Worm (Caenorhabditis elegans) whole organism, L4 larva: ENCODE measurements around the gene F42A10.5.

Experiments
- ZK546.5 ChIP-seq, 2 experiments: sonication (generic microtip); optimal IDR thresholded peaks; 2 replicates each; lab custom pipeline; 2017; ENCODE audit warnings: missing biosample characterization in 2 of 2, missing genetic modification characterization in 2 of 2
- skn-1 ChIP-seq: fragments of 150-350 bp; optimal IDR thresholded peaks from 2 replicates; lab custom pipeline; 2014; ENCODE audit warnings: missing biosample characterization, missing genetic modification characterization

ce11 chrIII:6145896-6146295 lies 27.4 kb downstream of the F42A10.5 start, which contains the start of gene Y42G9A.3:
- TF ChIP-seq ZK546.5 (tag; optimal IDR thresholded peaks at IDR 0.05; lab: Kevin White, UChicago), result no peak
- no peak for TF ChIP-seq skn-1 (tag; lab: Kevin White, UChicago)
